Worm (Caenorhabditis elegans) whole organism, L4 larva: Measurements from ENCODE around the gene comt-1.

Experiments used
- F26F4.8 ChIP-seq: fragments of 200-800 bp; sonication (Bioruptor generic); conservative IDR thresholded peaks from 2 replicates; pipeline ENCODE4 v1.3.6; 2022; ENCODE audit warnings: missing genetic modification characterization, missing compliant biosample characterization
- F37D6.2 ChIP-seq: sonication (generic microtip); optimal IDR thresholded peaks from 2 replicates; lab custom pipeline; 2016; ENCODE audit warnings: mild to moderate bottlenecking, missing genetic modification characterization, missing compliant biosample characterization
- T26A8.4 ChIP-seq: fragments of 200-800 bp; sonication (Bioruptor generic); IDR thresholded peaks from 2 replicates; pipeline ENCODE4 v1.3.6; 2022; ENCODE audit warnings: missing genetic modification characterization, missing compliant biosample characterization
- Y5F2A.4 ChIP-seq: fragments of 200-800 bp; sonication (Bioruptor generic); optimal IDR thresholded peaks from 2 replicates; lab custom pipeline; 2018; ENCODE audit warnings: mild to moderate bottlenecking, missing genetic modification characterization, missing compliant biosample characterization
- ZK337.2 ChIP-seq: fragments of 200-800 bp; sonication (Bioruptor generic); IDR thresholded peaks from 2 replicates; pipeline ENCODE4 v1.3.6; 2022; ENCODE audit warnings: missing genetic modification reagents, missing genetic modification characterization, missing compliant biosample characterization
- aha-1 ChIP-seq: fragments of 150-350 bp; peaks from one replicate; lab custom pipeline; 2014; ENCODE audit warnings: missing biosample characterization, missing genetic modification characterization
- aly-2 ChIP-seq: sonication (generic microtip); optimal IDR thresholded peaks from 2 replicates; lab custom pipeline; 2018; ENCODE audit warnings: missing biosample characterization, missing genetic modification characterization
- cey-2 ChIP-seq: sonication (generic microtip); optimal IDR thresholded peaks from 3 replicates; lab custom pipeline; 2017; ENCODE audit warnings: missing genetic modification characterization, mild to moderate bottlenecking, missing compliant biosample characterization, antibody characterized with exemption, borderline replicate concordance; ENCODE audit not compliant: insufficient read depth
- daf-16 ChIP-seq, 3 experiments: sonication (generic microtip); optimal IDR thresholded peaks; 2 replicates each; lab custom pipeline; 2016 to 2017; ENCODE audit warnings: missing genetic modification characterization in 3 of 3, missing genetic modification reagents in 3 of 3, mild to moderate bottlenecking in 2 of 3, missing compliant biosample characterization in 2 of 3, missing biosample characterization in 1 of 3, moderate library complexity in 1 of 3
- dmd-6 ChIP-seq: fragments of 200-800 bp; sonication (Bioruptor generic); IDR thresholded peaks from 2 replicates; pipeline ENCODE4 v1.3.6; 2022; ENCODE audit warnings: missing genetic modification reagents, missing genetic modification characterization, missing compliant biosample characterization
- dmd-8 ChIP-seq: fragments of 200-800 bp; sonication (Bioruptor generic); IDR thresholded peaks from 2 replicates; pipeline ENCODE4 v1.3.6; 2022; ENCODE audit warnings: missing genetic modification characterization, missing compliant biosample characterization
- dve-1 ChIP-seq: sonication (generic microtip); optimal IDR thresholded peaks from 2 replicates; lab custom pipeline; 2017; ENCODE audit warnings: antibody characterized with exemption, mild to moderate bottlenecking, missing genetic modification characterization, missing compliant biosample characterization; ENCODE audit not compliant: insufficient read depth
- egl-43 ChIP-seq: fragments of 200-800 bp; sonication (Bioruptor generic); IDR thresholded peaks from 2 replicates; pipeline ENCODE4 v1.3.6; 2022; ENCODE audit warnings: missing genetic modification reagents, missing genetic modification characterization, missing compliant biosample characterization
- fos-1 ChIP-seq: fragments of 150-350 bp; optimal IDR thresholded peaks from 2 replicates; lab custom pipeline; 2014; ENCODE audit warnings: missing biosample characterization, missing genetic modification characterization
- hif-1 ChIP-seq, 2 experiments: sonication (generic microtip); optimal IDR thresholded peaks; 2 replicates each; lab custom pipeline; 2016 to 2017; ENCODE audit warnings: missing compliant biosample characterization in 2 of 2, missing genetic modification characterization in 2 of 2, missing genetic modification reagents in 2 of 2, missing genotype in 2 of 2, mild to moderate bottlenecking in 1 of 2
- hlh-11 ChIP-seq: fragments of 200-800 bp; sonication (Bioruptor generic); optimal IDR thresholded peaks from 2 replicates; lab custom pipeline; 2018; ENCODE audit warnings: mild to moderate bottlenecking, missing genetic modification characterization, missing compliant biosample characterization
- jun-1 ChIP-seq: fragments of 150-350 bp; optimal IDR thresholded peaks from 2 replicates; lab custom pipeline; 2014; ENCODE audit warnings: missing biosample characterization, missing genetic modification reagents, missing genetic modification characterization
- lim-7 ChIP-seq: fragments of 200-800 bp; sonication (Bioruptor generic); IDR thresholded peaks from 2 replicates; pipeline ENCODE4 v1.3.6; 2022; ENCODE audit warnings: missing genetic modification characterization, missing compliant biosample characterization
- lin-38 ChIP-seq: fragments of 200-800 bp; sonication (Bioruptor generic); IDR thresholded peaks from 2 replicates; pipeline ENCODE4 v1.3.6; 2022; ENCODE audit warnings: missing genetic modification reagents, missing genetic modification characterization, missing compliant biosample characterization
- lir-3 ChIP-seq: sonication (generic microtip); optimal IDR thresholded peaks from 2 replicates; lab custom pipeline; 2016; ENCODE audit warnings: mild to moderate bottlenecking, missing genetic modification characterization, missing compliant biosample characterization
- lsy-2 ChIP-seq, 2 experiments: fragments of 150-350 bp in 1 of 2; sonication (generic microtip) in 1 of 2; optimal IDR thresholded peaks; 2 replicates each; lab custom pipeline; 2014 to 2017; ENCODE audit warnings: missing biosample characterization in 2 of 2, missing genetic modification characterization in 2 of 2
- madf-5 ChIP-seq, 2 experiments: fragments of 200-800 bp; sonication (Bioruptor generic); IDR thresholded peaks; 2 replicates each; pipeline ENCODE4 v1.3.6; 2022; ENCODE audit warnings: missing compliant biosample characterization in 2 of 2, missing genetic modification characterization in 2 of 2
- mep-1 ChIP-seq: fragments of 150-350 bp; sonication (generic microtip); optimal IDR thresholded peaks from 3 replicates; lab custom pipeline; 2014; ENCODE audit warnings: missing biosample characterization, missing genetic modification characterization
- mes-2 ChIP-seq: sonication (generic microtip); optimal IDR thresholded peaks from 2 replicates; lab custom pipeline; 2016; ENCODE audit warnings: missing genotype, mild to moderate bottlenecking, missing genetic modification characterization, missing compliant biosample characterization; ENCODE audit not compliant: poor library complexity, severe bottlenecking
- mxl-3 ChIP-seq: fragments of 200-800 bp; sonication (Bioruptor generic); optimal IDR thresholded peaks from 2 replicates; lab custom pipeline; 2018; ENCODE audit warnings: mild to moderate bottlenecking, missing genetic modification characterization, missing compliant biosample characterization
- nhr-102 ChIP-seq: sonication (generic microtip); optimal IDR thresholded peaks from 2 replicates; lab custom pipeline; 2016; ENCODE audit warnings: mild to moderate bottlenecking, missing genetic modification characterization, moderate library complexity, missing compliant biosample characterization
- nhr-28 ChIP-seq: fragments of 150-350 bp; optimal IDR thresholded peaks from 2 replicates; lab custom pipeline; 2014; ENCODE audit warnings: missing biosample characterization, missing genetic modification characterization
- nhr-42 ChIP-seq: fragments of 200-800 bp; sonication (Bioruptor generic); IDR thresholded peaks from 2 replicates; pipeline ENCODE4 v1.3.6; 2022; ENCODE audit warnings: missing genetic modification characterization, missing compliant biosample characterization
- nhr-48 ChIP-seq: sonication (generic microtip); optimal IDR thresholded peaks from 2 replicates; lab custom pipeline; 2016; ENCODE audit warnings: mild to moderate bottlenecking, missing genetic modification characterization, missing compliant biosample characterization
- nhr-76 ChIP-seq: fragments of 150-350 bp; optimal IDR thresholded peaks from 2 replicates; lab custom pipeline; 2014; ENCODE audit warnings: missing biosample characterization, missing genetic modification characterization
- nhr-77 ChIP-seq: fragments of 150-350 bp; optimal IDR thresholded peaks from 2 replicates; lab custom pipeline; 2014; ENCODE audit warnings: missing biosample characterization, missing genetic modification characterization
- php-3 ChIP-seq: fragments of 200-800 bp; sonication (Bioruptor generic); IDR thresholded peaks from 2 replicates; pipeline ENCODE4 v1.3.6; 2022; ENCODE audit warnings: missing genetic modification reagents, missing genetic modification characterization, missing compliant biosample characterization
- pqm-1 ChIP-seq: sonication (generic microtip); optimal IDR thresholded peaks from 2 replicates; lab custom pipeline; 2017; ENCODE audit warnings: missing biosample characterization, missing genetic modification characterization
- set-16 ChIP-seq: fragments of 200-800 bp; sonication (Bioruptor generic); IDR thresholded peaks from 2 replicates; pipeline ENCODE4 v1.3.6; 2022; ENCODE audit warnings: missing genetic modification reagents, missing genetic modification characterization, missing compliant biosample characterization
- snpc-4 ChIP-seq: fragments of 150-350 bp; optimal IDR thresholded peaks from 2 replicates; lab custom pipeline; 2014; ENCODE audit warnings: missing biosample characterization, missing genetic modification characterization
- spr-1 ChIP-seq: sonication (generic microtip); optimal IDR thresholded peaks from 2 replicates; lab custom pipeline; 2016; ENCODE audit warnings: mild to moderate bottlenecking, missing genetic modification characterization, missing compliant biosample characterization
- tra-1 ChIP-seq: fragments of 200-800 bp; sonication (Bioruptor generic); IDR thresholded peaks from 2 replicates; pipeline ENCODE4 v1.3.6; 2022; ENCODE audit warnings: missing genetic modification reagents, missing genetic modification characterization, missing compliant biosample characterization
- unc-39 ChIP-seq: sonication (generic microtip); optimal IDR thresholded peaks from 2 replicates; lab custom pipeline; 2017; ENCODE audit warnings: missing biosample characterization, missing genetic modification characterization
- zfp-3 ChIP-seq: fragments of 200-800 bp; sonication (Bioruptor generic); conservative IDR thresholded peaks from 2 replicates; pipeline ENCODE4 v1.3.6; 2022; ENCODE audit warnings: missing genetic modification reagents, missing genetic modification characterization, missing compliant biosample characterization

comt-1 gene

ce11 chrX:2852388-2852908, 9.8 kb downstream of the comt-1 start, which contains the start of gene kin-29 (continued):
- no peak for TF ChIP-seq ZK337.2
- TF ChIP-seq spr-1 (tag; lab: Kevin White, UChicago) = peak; percentile 80
- no peak; the same call in 1 of the 2 replicates for TF ChIP-seq lin-38
- peak; percentile 92 for TF ChIP-seq set-16 (GFP tag; lab: Robert Waterston, UW)
- no peak for TF ChIP-seq aly-2 (tag; lab: Kevin White, UChicago)
- peak; percentile 34 for TF ChIP-seq nhr-76 (tag; lab: Kevin White, UChicago)
- peak; percentile 99 for TF ChIP-seq aha-1 (tag; lab: Kevin White, UChicago)
- no peak for TF ChIP-seq Y5F2A.4 (GFP tag; lab: Kevin White, UChicago)
- no peak for TF ChIP-seq madf-5 (GFP tag; IDR thresholded peaks at IDR 0.05; lab: Robert Waterston, UW)
- no peak for TF ChIP-seq snpc-4 (tag; lab: Kevin White, UChicago)
- peak; percentile 53 to 59 for TF ChIP-seq lsy-2 (tag; optimal IDR thresholded peaks at IDR 0.05; lab: Kevin White, UChicago)
- peak; percentile 89 for TF ChIP-seq nhr-28 (tag; lab: Kevin White, UChicago)
- peak; percentile 82 for TF ChIP-seq jun-1
- TF ChIP-seq dve-1 (tag; lab: Kevin White, UChicago) = peak; percentile 93
- peak; percentile 95 for TF ChIP-seq hlh-11 (tag; lab: Kevin White, UChicago)
- TF ChIP-seq unc-39 (tag; lab: Kevin White, UChicago) = no peak

ce11 chrX:2843508-2843907, 18.8 kb downstream of the comt-1 start:
- TF ChIP-seq nhr-102 (peak; percentile 12), F26F4.8 (GFP tag; lab: Robert Waterston, UW) (no peak), lim-7 (0 out of 2 replicates have a peak, but pooled peaks have one; percentile 23), snpc-4 (tag; lab: Kevin White, UChicago) (peak; percentile 72), mep-1 (tag; lab: Kevin White, UChicago) (no peak), egl-43 (GFP tag; lab: Robert Waterston, UW) (peak; percentile 74), T26A8.4 (GFP tag; lab: Robert Waterston, UW) (0 out of 2 replicates have a peak, but pooled peaks have one; percentile 32), dmd-8 (GFP tag; lab: Robert Waterston, UW) (no peak), nhr-42 (GFP tag; lab: Robert Waterston, UW) (no peak), nhr-77 (tag; lab: Kevin White, UChicago) (no peak), lir-3 (tag; lab: Kevin White, UChicago) (no peak), tra-1 (GFP tag; lab: Robert Waterston, UW) (0 out of 2 replicates have a peak, but pooled peaks have one; percentile 42), hlh-11 (tag; lab: Kevin White, UChicago) (peak; percentile 31), zfp-3 (GFP tag; lab: Robert Waterston, UW) (no peak), php-3 (GFP tag; lab: Robert Waterston, UW) (0 out of 2 replicates have a peak, but pooled peaks have one; percentile 13), cey-2 (tag; lab: Kevin White, UChicago) (no peak), hif-1 (tag; optimal IDR thresholded peaks at IDR 0.05; lab: Kevin White, UChicago) (peak in 1 of 2 experiments; percentile 28)

DNA sequence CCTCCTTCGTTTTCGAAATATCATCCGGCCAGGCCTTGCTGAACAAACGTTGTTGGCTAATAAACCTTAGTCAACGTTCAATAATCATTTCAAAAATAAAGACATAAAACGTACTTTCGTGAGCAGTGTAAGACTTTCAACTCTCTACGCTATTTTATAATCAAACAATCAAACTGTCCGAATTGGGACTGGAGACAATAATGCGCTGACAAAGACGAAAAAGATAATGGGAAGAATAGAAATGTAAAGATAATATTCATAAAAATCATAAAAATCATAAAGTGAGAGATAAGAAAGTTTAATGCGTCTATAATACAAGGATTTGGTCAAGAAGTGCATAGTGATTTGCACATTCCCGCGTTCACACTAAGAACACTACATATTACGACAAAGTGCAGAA, 20.5 kb downstream of the comt-1 start:
- TF ChIP-seq fos-1 = no peak
- peak; percentile 79 for TF ChIP-seq pqm-1
- no peak for TF ChIP-seq mxl-3 (GFP tag; lab: Kevin White, UChicago)
- peak; percentile 30 for TF ChIP-seq nhr-48 (tag; lab: Kevin White, UChicago)
- no peak for TF ChIP-seq nhr-28 (tag; lab: Kevin White, UChicago)
- TF ChIP-seq hlh-11 (tag; lab: Kevin White, UChicago) = peak; percentile 31
- TF ChIP-seq mes-2 = peak; percentile 2
- TF ChIP-seq dmd-6 (GFP tag; lab: Robert Waterston, UW) = peak; percentile 41; the same call in 1 of the 2 replicates
- no peak for TF ChIP-seq egl-43 (GFP tag; lab: Robert Waterston, UW)
- peak; percentile 37 for TF ChIP-seq mep-1 (tag; lab: Kevin White, UChicago)
- no peak for TF ChIP-seq daf-16 (GFP tag; optimal IDR thresholded peaks at IDR 0.05; lab: Kevin White, UChicago)
- TF ChIP-seq daf-16 (tag; optimal IDR thresholded peaks at IDR 0.05; lab: Kevin White, UChicago) = peak; percentile 51
- TF ChIP-seq nhr-42 (GFP tag; lab: Robert Waterston, UW) = no peak
- TF ChIP-seq hif-1 (tag; optimal IDR thresholded peaks at IDR 0.05; lab: Kevin White, UChicago) = no peak
- TF ChIP-seq F37D6.2 (tag; lab: Kevin White, UChicago) = no peak
- TF ChIP-seq php-3 (GFP tag; lab: Robert Waterston, UW) = peak; percentile 87
- peak; percentile 89 for TF ChIP-seq dve-1 (tag; lab: Kevin White, UChicago)
